Worm (Caenorhabditis elegans) whole organism, L4/young adult: ENCODE results near the gene Y51B9A.14.

ENCODE experiments used
- W03F9.2 ChIP-seq: fragments of 150-350 bp; optimal IDR thresholded peaks from 2 replicates; lab custom pipeline; 2014; ENCODE audit warnings: missing biosample characterization, missing genetic modification characterization
- dao-5 ChIP-seq: sonication (generic microtip); optimal IDR thresholded peaks from 2 replicates; lab custom pipeline; 2016; ENCODE audit warnings: missing genotype, missing genetic modification characterization, moderate library complexity, missing compliant biosample characterization
- him-1 ChIP-seq: sonication (generic microtip); optimal IDR thresholded peaks from 2 replicates; lab custom pipeline; 2016; ENCODE audit warnings: missing genotype, missing genetic modification reagents, missing genetic modification characterization, missing compliant biosample characterization

- TF ChIP-seq him-1 (tag; lab: Kevin White, UChicago): no peak
- TF ChIP-seq dao-5: no peak
- no peak for TF ChIP-seq W03F9.2
Observed at ce11 chrII:9438227-9438626, 40.0 kb upstream of the Y51B9A.14 start, which contains the start of gene chil-13.
